Worm (Caenorhabditis elegans): Measurements from ENCODE around the gene F41G3.20.
A peak's percentile ranks its signal among the peaks of the same experiment; 100 is the strongest.

F41G3.20 gene

DNA sequence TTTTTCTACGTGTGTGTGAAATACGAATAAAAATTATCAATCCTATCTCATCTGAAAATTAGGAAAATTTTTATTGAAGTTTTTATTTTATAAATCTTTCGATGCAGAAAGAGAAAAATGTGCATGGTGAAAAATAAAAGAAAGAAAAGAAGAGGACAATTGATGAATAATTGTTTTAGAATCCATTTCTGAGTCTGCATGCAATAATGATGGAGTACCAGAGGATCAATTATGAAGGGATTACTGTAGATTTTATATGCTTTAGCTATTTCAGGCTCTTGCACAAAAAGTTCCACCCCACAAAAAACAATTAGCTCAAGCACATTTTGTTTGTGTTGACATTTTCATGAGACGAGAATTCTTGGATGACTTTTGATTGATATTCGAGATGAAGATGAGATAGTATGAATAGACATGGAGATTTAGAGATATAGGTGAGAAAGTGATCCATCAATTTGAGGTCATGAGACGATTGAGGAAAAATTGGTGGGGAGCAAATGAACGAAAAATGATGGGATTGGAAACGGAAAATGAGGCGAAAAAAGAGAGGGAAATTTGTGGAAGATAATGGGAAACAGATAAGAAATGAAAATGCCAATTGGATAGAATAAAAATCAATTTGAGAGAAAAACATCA is 45.1 kb downstream of the F41G3.20 start, which contains the start of gene rpy-1 (continued):
- TF ChIP-seq unc-98 (GFP tag; IDR thresholded peaks at IDR 0.05) (no peak), nhr-71 (tag; optimal IDR thresholded peaks at IDR 0.05) (peak; percentile 68), nhr-19 (GFP tag; conservative IDR thresholded peaks at IDR 0.05) (0 out of 2 replicates have a peak, but pooled peaks have one; percentile 13), tlp-1 (tag; optimal IDR thresholded peaks at IDR 0.05) (no peak), hpl-2 (GFP tag; optimal IDR thresholded peaks at IDR 0.05) (no peak), alr-1 (tag; optimal IDR thresholded peaks at IDR 0.05; ENCODE audit: borderline replicate concordance) (no peak), hlh-4 (tag; optimal IDR thresholded peaks at IDR 0.05) (no peak), ceh-8 (GFP tag; optimal IDR thresholded peaks at IDR 0.05) (no peak), pag-3 (tag; optimal IDR thresholded peaks at IDR 0.05; ENCODE audit: borderline replicate concordance, insufficient read depth) (no peak), elt-3 (tag; optimal IDR thresholded peaks at IDR 0.05) (no peak), Y116A8C.19 (tag; optimal IDR thresholded peaks at IDR 0.05; ENCODE audit: borderline replicate concordance) (no peak), fos-1 (tag; optimal IDR thresholded peaks at IDR 0.05) (no peak), efl-3 (GFP tag; optimal IDR thresholded peaks at IDR 0.05) (no peak), rnt-1 (tag; optimal IDR thresholded peaks at IDR 0.05) (peak; percentile 60), nhr-47 (tag; optimal IDR thresholded peaks at IDR 0.05) (no peak), nhr-12 (tag; optimal IDR thresholded peaks at IDR 0.05) (no peak), C34B4.2 (tag; optimal IDR thresholded peaks at IDR 0.05) (no peak), sox-4 (tag; optimal IDR thresholded peaks at IDR 0.05) (no peak), ets-5 (GFP tag; IDR thresholded peaks at IDR 0.05) (no peak), lin-39 (tag; optimal IDR thresholded peaks at IDR 0.05) (peak; percentile 61), ztf-4 (tag; optimal IDR thresholded peaks at IDR 0.05) (peak; percentile 22), sptf-1 (tag; optimal IDR thresholded peaks at IDR 0.05) (no peak), nhr-85 (tag) (peak; percentile 7), nhr-76 (tag; optimal IDR thresholded peaks at IDR 0.05) (no peak), nhr-20 (tag; optimal IDR thresholded peaks at IDR 0.05) (peak; percentile 21), nhr-90 (tag; optimal IDR thresholded peaks at IDR 0.05; ENCODE audit: poor library complexity) (no peak), unc-30 (tag; optimal IDR thresholded peaks at IDR 0.05) (no peak), lsy-2 (tag; optimal IDR thresholded peaks at IDR 0.05) (peak; percentile 36 to 51), nhr-28 (tag; optimal IDR thresholded peaks at IDR 0.05) (no peak), vab-15 (tag; optimal IDR thresholded peaks at IDR 0.05) (no peak), sup-37 (GFP tag; optimal IDR thresholded peaks at IDR 0.05) (no peak), hlh-17 (GFP tag; optimal IDR thresholded peaks at IDR 0.05; ENCODE audit: borderline replicate concordance) (no peak), ceh-90 (tag; optimal IDR thresholded peaks at IDR 0.05) (no peak), mdl-1 (tag; optimal IDR thresholded peaks at IDR 0.05) (no peak), ces-1 (GFP tag; optimal IDR thresholded peaks at IDR 0.05) (no peak), fkh-10 (GFP tag; optimal IDR thresholded peaks at IDR 0.05) (no peak), ceh-82 (tag; optimal IDR thresholded peaks at IDR 0.05) (no peak), efl-1 (optimal IDR thresholded peaks at IDR 0.05) (no peak), efl-1 (GFP tag; optimal IDR thresholded peaks at IDR 0.05 in 1 of 2) (peak in 1 of 2 experiments; percentile 41), snu-23 (GFP tag; optimal IDR thresholded peaks at IDR 0.05) (peak; percentile 36), blmp-1 (tag; optimal IDR thresholded peaks at IDR 0.05) (peak; percentile 9), nhr-77 (tag; optimal IDR thresholded peaks at IDR 0.05) (no peak), F16B12.6 (tag; optimal IDR thresholded peaks at IDR 0.05) (no peak), nhr-11 (tag; optimal IDR thresholded peaks at IDR 0.05) (no peak), lin-14 (GFP tag; optimal IDR thresholded peaks at IDR 0.05) (peak; percentile 76), ztf-11 (tag; optimal IDR thresholded peaks at IDR 0.05) (no peak)

Measured in whole organism, L1 larva.